Worm (Caenorhabditis elegans): Measurements from ENCODE around the gene F15D4.4.

The F15D4.4 gene

ce11 chrII:13233712-13234111, 9.2 kb downstream of the F15D4.4 start:
- TF ChIP-seq vab-15 (tag; optimal IDR thresholded peaks at IDR 0.05) (no peak), pag-3 (tag; optimal IDR thresholded peaks at IDR 0.05; ENCODE audit: borderline replicate concordance, insufficient read depth) (no peak), xbp-1 (tag; optimal IDR thresholded peaks at IDR 0.05) (no peak), rnt-1 (tag; optimal IDR thresholded peaks at IDR 0.05) (no peak), nhr-11 (tag; optimal IDR thresholded peaks at IDR 0.05) (peak; percentile 13), fkh-10 (GFP tag; optimal IDR thresholded peaks at IDR 0.05) (no peak), blmp-1 (tag; optimal IDR thresholded peaks at IDR 0.05) (no peak), aly-2 (tag; optimal IDR thresholded peaks at IDR 0.05) (no peak), egl-13 (tag; optimal IDR thresholded peaks at IDR 0.05) (no peak), nhr-28 (tag; optimal IDR thresholded peaks at IDR 0.05) (no peak), nhr-19 (GFP tag; conservative IDR thresholded peaks at IDR 0.05) (no peak), dpl-1 (GFP tag; optimal IDR thresholded peaks at IDR 0.05) (no peak), mdl-1 (tag; optimal IDR thresholded peaks at IDR 0.05) (no peak), C34B4.2 (tag; optimal IDR thresholded peaks at IDR 0.05) (no peak), fkh-4 (tag; optimal IDR thresholded peaks at IDR 0.05; ENCODE audit: borderline replicate concordance) (peak; percentile 14), dsc-1 (tag; optimal IDR thresholded peaks at IDR 0.05) (peak; percentile 95), ceh-63 (GFP tag; optimal IDR thresholded peaks at IDR 0.05) (no peak), lin-13 (GFP tag; optimal IDR thresholded peaks at IDR 0.05) (no peak), sox-4 (tag; optimal IDR thresholded peaks at IDR 0.05) (peak; percentile 32), lin-39 (tag; optimal IDR thresholded peaks at IDR 0.05) (no peak), isw-1 (GFP tag; IDR thresholded peaks at IDR 0.05) (no peak), elt-3 (tag; optimal IDR thresholded peaks at IDR 0.05) (no peak), efl-3 (GFP tag; optimal IDR thresholded peaks at IDR 0.05) (no peak), F16B12.6 (tag; optimal IDR thresholded peaks at IDR 0.05) (no peak), sptf-1 (tag; optimal IDR thresholded peaks at IDR 0.05) (no peak), irx-1 (tag; optimal IDR thresholded peaks at IDR 0.05) (no peak), fkh-8 (tag; optimal IDR thresholded peaks at IDR 0.05) (peak; percentile 52), pax-3 (tag; optimal IDR thresholded peaks at IDR 0.05) (peak; percentile 67), nhr-20 (tag; optimal IDR thresholded peaks at IDR 0.05) (no peak), nhr-85 (tag) (no peak), ceh-82 (tag; optimal IDR thresholded peaks at IDR 0.05) (no peak), efl-1 (optimal IDR thresholded peaks at IDR 0.05) (no peak), efl-1 (GFP tag; optimal IDR thresholded peaks at IDR 0.05 in 1 of 2) (no peak), ceh-8 (GFP tag; optimal IDR thresholded peaks at IDR 0.05) (no peak), lir-3 (tag; optimal IDR thresholded peaks at IDR 0.05; ENCODE audit: poor library complexity) (no peak), tbx-2 (tag; optimal IDR thresholded peaks at IDR 0.05) (no peak), jun-1 (tag; optimal IDR thresholded peaks at IDR 0.05) (no peak), lin-15B (tag; optimal IDR thresholded peaks at IDR 0.05) (no peak), snu-23 (GFP tag; optimal IDR thresholded peaks at IDR 0.05) (no peak), sup-37 (GFP tag; optimal IDR thresholded peaks at IDR 0.05) (no peak), ceh-90 (tag; optimal IDR thresholded peaks at IDR 0.05) (no peak), swsn-7 (tag; optimal IDR thresholded peaks at IDR 0.05) (no peak), nhr-76 (tag; optimal IDR thresholded peaks at IDR 0.05) (no peak), nhr-90 (tag; optimal IDR thresholded peaks at IDR 0.05; ENCODE audit: poor library complexity) (no peak), ama-1 (optimal IDR thresholded peaks at IDR 0.05) (no peak), ceh-88 (GFP tag; IDR thresholded peaks at IDR 0.05) (no peak), nhr-71 (tag; optimal IDR thresholded peaks at IDR 0.05) (peak; percentile 38), skn-1 (tag; optimal IDR thresholded peaks at IDR 0.05) (no peak), tlp-1 (tag; optimal IDR thresholded peaks at IDR 0.05) (no peak), unc-86 (tag; optimal IDR thresholded peaks at IDR 0.05) (no peak), nhr-47 (tag; optimal IDR thresholded peaks at IDR 0.05) (peak; percentile 44), Y116A8C.19 (tag; optimal IDR thresholded peaks at IDR 0.05; ENCODE audit: borderline replicate concordance) (no peak), lin-35 (GFP tag; optimal IDR thresholded peaks at IDR 0.05) (no peak), unc-130 (tag; optimal IDR thresholded peaks at IDR 0.05) (no peak)
